Fruit fly (Drosophila melanogaster) whole organism: ENCODE results near the gene RpS5a.

Experiments
- CG8478 ChIP-seq: fragments of >200 bp; optimal IDR thresholded peaks from 2 replicates; lab custom pipeline; 2018; ENCODE audit warnings: inconsistent platforms
- Dll ChIP-seq: fragments of >200 bp; optimal IDR thresholded peaks from 2 replicates; lab custom pipeline; 2017
- EcR ChIP-seq, 2 experiments: fragments of >200 bp; optimal IDR thresholded peaks; 2 replicates each; lab custom pipeline; 2017; ENCODE audit warnings: missing biosample characterization in 2 of 2, missing genetic modification characterization in 2 of 2, missing genetic modification reagents in 2 of 2
- psq ChIP-seq: fragments of >200 bp; optimal IDR thresholded peaks from 2 replicates; lab custom pipeline; 2017
- usp ChIP-seq: fragments of >200 bp; optimal IDR thresholded peaks from 2 replicates; lab custom pipeline; 2017; ENCODE audit warnings: missing biosample characterization, missing genetic modification characterization, mixed read lengths

dm6 chrX:17159116-17159515 is 11.1 kb upstream of the RpS5a start, which contains the start of gene xmas:
- no peak for TF ChIP-seq usp (GFP tag; lab: Kevin White, UChicago)
- TF ChIP-seq EcR (GFP tag; optimal IDR thresholded peaks at IDR 0.05; lab: Kevin White, UChicago), result no peak
- TF ChIP-seq Dll (lab: Kevin White, UChicago), result no peak
- no peak for TF ChIP-seq psq (lab: Kevin White, UChicago)
- TF ChIP-seq CG8478 (lab: Kevin White, UChicago), result no peak
